Fruit fly (Drosophila melanogaster) whole organism, wandering third instar larva: ENCODE data around the gene eEF2.

Source experiments
- CG32264 ChIP-seq: fragments of 200-800 bp; sonication (Bioruptor generic); optimal IDR thresholded peaks from 2 replicates; lab custom pipeline; 2016; ENCODE audit warnings: missing biosample characterization, missing genetic modification characterization
- CrebA ChIP-seq: fragments of 200-800 bp; sonication (Bioruptor generic); optimal IDR thresholded peaks from 2 replicates; lab custom pipeline; 2016; ENCODE audit warnings: missing biosample characterization, mild to moderate bottlenecking, missing genetic modification characterization, borderline replicate concordance
- Dfd ChIP-seq: fragments of >200 bp; optimal IDR thresholded peaks from 2 replicates; lab custom pipeline; 2017; ENCODE audit warnings: missing biosample characterization, missing genetic modification characterization
- Mio ChIP-seq: sonication (Bioruptor generic); optimal IDR thresholded peaks from 2 replicates; lab custom pipeline; 2016; ENCODE audit warnings: missing biosample characterization, missing genetic modification characterization
- OdsH ChIP-seq: fragments of 200-800 bp; sonication (Bioruptor generic); optimal IDR thresholded peaks from 2 replicates; lab custom pipeline; 2016; ENCODE audit warnings: missing biosample characterization, mild to moderate bottlenecking, missing genetic modification characterization
- Sp1 ChIP-seq: fragments of 200-800 bp; sonication (Bioruptor generic); optimal IDR thresholded peaks from 3 replicates; lab custom pipeline; 2019; ENCODE audit warnings: missing biosample characterization, mild to moderate bottlenecking, missing genetic modification characterization, moderate library complexity
- br ChIP-seq: fragments of 200-800 bp; sonication (Bioruptor generic); optimal IDR thresholded peaks from 2 replicates; lab custom pipeline; 2016; ENCODE audit warnings: missing biosample characterization, missing genetic modification characterization
- dsf ChIP-seq: sonication (Bioruptor generic); optimal IDR thresholded peaks from 2 replicates; lab custom pipeline; 2016; ENCODE audit warnings: missing biosample characterization, missing genetic modification characterization, borderline replicate concordance
- fru ChIP-seq: fragments of 200-800 bp; sonication (Bioruptor generic); optimal IDR thresholded peaks from 3 replicates; lab custom pipeline; 2016; ENCODE audit warnings: missing biosample characterization, mild to moderate bottlenecking, missing genetic modification characterization
- lola ChIP-seq: fragments of >200 bp; optimal IDR thresholded peaks from 2 replicates; lab custom pipeline; 2017; ENCODE audit warnings: missing biosample characterization, missing genetic modification characterization
- psq ChIP-seq: fragments of 200-800 bp; sonication (Bioruptor generic); optimal IDR thresholded peaks from 3 replicates; lab custom pipeline; 2017; ENCODE audit warnings: missing biosample characterization, mild to moderate bottlenecking, missing genetic modification characterization, moderate library complexity

DNA sequence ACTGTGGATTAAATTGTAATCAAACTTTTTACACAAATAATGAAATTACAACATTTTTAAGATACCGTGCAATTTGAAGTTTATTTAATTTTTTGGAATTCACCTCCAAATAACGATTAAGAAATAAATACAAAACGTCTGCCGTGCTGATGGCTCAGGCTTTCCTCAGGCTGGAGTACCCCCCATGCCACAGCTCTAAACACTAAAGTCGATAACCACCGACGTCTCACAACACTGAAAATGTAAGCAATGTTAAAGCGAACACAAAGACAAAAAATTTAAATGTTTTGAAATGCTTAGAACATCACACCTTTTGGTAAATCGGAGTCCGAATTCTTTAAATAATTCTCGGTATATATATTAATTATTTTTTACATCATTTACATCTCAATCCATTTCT is 24.5 kb downstream of the eEF2 start:
- TF ChIP-seq br (GFP tag; lab: Kevin White, UChicago) (peak; percentile 50), CrebA (GFP tag; lab: Kevin White, UChicago) (no peak), Sp1 (no peak), fru (GFP tag; lab: Kevin White, UChicago) (peak; percentile 44), Dfd (GFP tag; lab: Kevin White, UChicago) (no peak), Mio (GFP tag; lab: Kevin White, UChicago) (no peak), dsf (GFP tag; lab: Kevin White, UChicago) (no peak), lola (GFP tag; lab: Kevin White, UChicago) (no peak), psq (GFP tag; lab: Kevin White, UChicago) (peak; percentile 0), CG32264 (GFP tag; lab: Kevin White, UChicago) (no peak), OdsH (GFP tag; lab: Kevin White, UChicago) (peak; percentile 9)
